Worm (Caenorhabditis elegans): ENCODE measurements around the gene pgp-3.

The pgp-3 gene

ce11 chrX:11326827-11327226 lies 25.1 kb upstream of the pgp-3 start, which contains the start of gene ZK455.5:
TSS of gene ZK455.5 (minus strand) at chrX:11326927.
- TF ChIP-seq skn-1 (tag; optimal IDR thresholded peaks at IDR 0.05) (no peak), dve-1 (tag; optimal IDR thresholded peaks at IDR 0.05; ENCODE audit: insufficient read depth) (no peak), mes-2 (tag; optimal IDR thresholded peaks at IDR 0.05; ENCODE audit: poor library complexity, severe bottlenecking) (no peak), madf-5 (GFP tag; IDR thresholded peaks at IDR 0.05) (no peak), dmd-6 (GFP tag; IDR thresholded peaks at IDR 0.05) (no peak), ZK337.2 (GFP tag; IDR thresholded peaks at IDR 0.05) (no peak), F26F4.8 (GFP tag; conservative IDR thresholded peaks at IDR 0.05) (no peak), lsy-2 (tag; optimal IDR thresholded peaks at IDR 0.05) (no peak), ama-1 (optimal IDR thresholded peaks at IDR 0.05) (no peak), egl-27 (tag; optimal IDR thresholded peaks at IDR 0.05) (no peak), hif-1 (tag; optimal IDR thresholded peaks at IDR 0.05) (no peak), mxl-2 (GFP tag; conservative IDR thresholded peaks at IDR 0.05) (no peak), jun-1 (tag; optimal IDR thresholded peaks at IDR 0.05) (no peak), D1046.2 (GFP tag; IDR thresholded peaks at IDR 0.05) (no peak), R02D3.7 (tag; optimal IDR thresholded peaks at IDR 0.05) (no peak), php-3 (GFP tag; IDR thresholded peaks at IDR 0.05) (no peak), F37D6.2 (tag; optimal IDR thresholded peaks at IDR 0.05) (no peak)

- TF ChIP-seq nhr-102 (tag; optimal IDR thresholded peaks at IDR 0.05) (no peak), ama-1 (optimal IDR thresholded peaks at IDR 0.05) (no peak), T20F7.1 (GFP tag; optimal IDR thresholded peaks at IDR 0.05) (no peak), jun-1 (tag; optimal IDR thresholded peaks at IDR 0.05) (no peak), unc-62 (GFP tag; optimal IDR thresholded peaks at IDR 0.05 in 1 of 2) (no peak), unc-62 (tag; optimal IDR thresholded peaks at IDR 0.05) (no peak), nhr-10 (tag; optimal IDR thresholded peaks at IDR 0.05) (no peak), ceh-28 (tag; optimal IDR thresholded peaks at IDR 0.05) (no peak), mes-2 (tag; optimal IDR thresholded peaks at IDR 0.05; ENCODE audit: poor library complexity, severe bottlenecking) (no peak), T26A8.4 (GFP tag; IDR thresholded peaks at IDR 0.05) (no peak), ztf-7 (tag; optimal IDR thresholded peaks at IDR 0.05) (no peak), daf-16 (GFP tag; optimal IDR thresholded peaks at IDR 0.05) (no peak), daf-16 (tag; optimal IDR thresholded peaks at IDR 0.05) (no peak), nhr-41 (GFP tag; IDR thresholded peaks at IDR 0.05) (no peak), hlh-30 (tag; optimal IDR thresholded peaks at IDR 0.05; ENCODE audit: insufficient read depth) (no peak), unc-130 (GFP tag; optimal IDR thresholded peaks at IDR 0.05) (no peak), ztf-11 (tag; optimal IDR thresholded peaks at IDR 0.05) (no peak), dmd-6 (GFP tag; IDR thresholded peaks at IDR 0.05) (no peak), Y75B8A.6 (GFP tag; IDR thresholded peaks at IDR 0.05) (no peak), sdz-12 (GFP tag; optimal IDR thresholded peaks at IDR 0.05) (no peak), unc-39 (tag; optimal IDR thresholded peaks at IDR 0.05) (no peak)
These were observed 23.2 kb upstream of the pgp-3 start for ce11 chrX:11328710-11329109.

DNA sequence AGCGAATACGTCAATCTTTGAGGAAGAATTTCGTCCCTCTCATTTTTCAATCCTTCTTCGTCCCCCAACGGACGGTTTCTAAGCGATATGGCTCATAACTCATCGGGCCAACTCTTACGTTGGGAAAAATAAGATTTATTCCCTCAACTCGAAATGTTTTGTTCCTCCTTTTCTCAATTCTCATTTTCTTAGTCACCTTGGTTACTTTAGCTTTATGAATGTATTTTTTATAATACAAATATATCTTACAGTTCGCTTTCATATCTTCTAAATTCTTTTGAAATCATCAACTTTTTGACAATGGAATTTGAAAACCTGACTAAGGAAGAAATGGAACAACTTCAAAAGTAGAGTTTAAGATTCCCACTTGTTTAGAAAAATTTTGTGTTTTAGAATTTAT lies 22.5 kb upstream of the pgp-3 start, which contains the start of gene npr-9:
Gene npr-9 (plus strand): TSS at position 301 of the 400 bp plus-strand sequence.
- TF ChIP-seq aha-1 (tag) (peak; percentile 63), cey-2 (tag; optimal IDR thresholded peaks at IDR 0.05; ENCODE audit: borderline replicate concordance, insufficient read depth) (no peak), unc-62 (GFP tag; optimal IDR thresholded peaks at IDR 0.05 in 1 of 2) (peak in 1 of 2 experiments; percentile 13), unc-62 (tag; optimal IDR thresholded peaks at IDR 0.05) (no peak)

DNA sequence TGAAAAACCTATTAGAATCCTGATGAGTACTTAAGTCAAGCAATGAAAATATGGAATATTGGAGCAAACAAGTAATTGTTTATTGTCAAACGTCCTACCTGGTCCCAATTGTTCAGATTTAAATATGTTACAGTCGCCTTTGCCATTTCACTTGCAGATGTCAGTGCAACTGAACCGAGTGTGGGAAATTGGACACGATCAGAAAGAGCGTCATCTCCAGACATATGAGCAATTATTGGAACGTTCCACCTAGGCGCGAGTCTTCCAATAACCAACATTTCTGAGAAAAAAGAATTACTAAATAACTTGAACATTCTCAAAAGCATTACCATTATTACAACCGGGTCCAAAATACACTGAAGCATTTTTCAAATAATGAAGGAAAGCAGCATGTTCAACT lies 14.9 kb upstream of the pgp-3 start:
- TF ChIP-seq jun-1 (tag; optimal IDR thresholded peaks at IDR 0.05): no peak
- peak; percentile 94 for TF ChIP-seq aha-1 (tag)
- TF ChIP-seq daf-12 (tag; optimal IDR thresholded peaks at IDR 0.05): no peak
